Fruit fly (Drosophila melanogaster): ENCODE data around the gene Diap1.

The Diap1 gene

DNA sequence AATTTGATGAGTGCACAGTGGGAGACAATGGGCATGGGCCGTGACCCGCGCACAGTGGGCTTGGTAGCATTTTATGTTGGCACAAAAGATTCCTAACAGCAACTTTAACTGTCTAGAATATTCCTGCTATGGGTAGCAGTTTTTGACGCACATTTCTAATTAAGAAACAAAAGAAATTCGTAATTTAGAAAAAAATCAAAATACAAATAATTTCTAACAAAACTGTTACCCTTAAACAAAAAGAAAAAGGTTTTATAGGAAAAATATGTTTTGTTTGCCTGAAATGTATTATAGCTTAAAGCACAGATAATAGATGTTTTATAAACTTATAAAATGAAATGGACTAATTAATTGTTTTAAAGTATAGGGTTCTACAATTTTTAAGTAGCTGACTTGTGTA, 33.9 kb downstream of the Diap1 start (continued):
- no peak for TF ChIP-seq Hr51 (GFP tag; optimal IDR thresholded peaks at IDR 0.05)
- no peak for TF ChIP-seq Sry-β (GFP tag; optimal IDR thresholded peaks at IDR 0.05)
- TF ChIP-seq CG6175 (GFP tag; IDR thresholded peaks at IDR 0.05): no peak
- no peak for TF ChIP-seq crc (GFP tag; optimal IDR thresholded peaks at IDR 0.05)
- TF ChIP-seq ac (GFP tag; optimal IDR thresholded peaks at IDR 0.05): no peak
- TF ChIP-seq MTF-1 (GFP tag; optimal IDR thresholded peaks at IDR 0.05; ENCODE audit: borderline replicate concordance): no peak
- TF ChIP-seq zfh2 (GFP tag; optimal IDR thresholded peaks at IDR 0.05): no peak
- no peak for TF ChIP-seq trem (tag; optimal IDR thresholded peaks at IDR 0.05)
- TF ChIP-seq Ets65A (GFP tag): no peak
- TF ChIP-seq ab (GFP tag; optimal IDR thresholded peaks at IDR 0.05): no peak
- no peak for TF ChIP-seq tap (tag; optimal IDR thresholded peaks at IDR 0.05)
- no peak for TF ChIP-seq slou (GFP tag; optimal IDR thresholded peaks at IDR 0.05)
- peak; percentile 70; the same call in 2 of the 3 replicates for TF ChIP-seq CG17361 (GFP tag; IDR thresholded peaks at IDR 0.05)
- TF ChIP-seq hbn (GFP tag; IDR thresholded peaks at IDR 0.05; ENCODE audit: partially characterized antibody): no peak
- no peak for TF ChIP-seq sug (tag; optimal IDR thresholded peaks at IDR 0.05)
- no peak for TF ChIP-seq unc-4 (GFP tag; IDR thresholded peaks at IDR 0.05; ENCODE audit: partially characterized antibody)
- TF ChIP-seq Vsx1 (GFP tag; optimal IDR thresholded peaks at IDR 0.05): no peak
- peak; percentile 54 for TF ChIP-seq CG18262 (tag; optimal IDR thresholded peaks at IDR 0.05)
- no peak for TF ChIP-seq dimm (GFP tag; IDR thresholded peaks at IDR 0.05)
- TF ChIP-seq CG31224 (GFP tag; IDR thresholded peaks at IDR 0.05): no peak
- no peak for TF ChIP-seq Nf-YA (GFP tag; IDR thresholded peaks at IDR 0.05)
- no peak for TF ChIP-seq Sox102F (GFP tag; optimal IDR thresholded peaks at IDR 0.05)
- no peak for TF ChIP-seq CG6683 (GFP tag; optimal IDR thresholded peaks at IDR 0.05)
- TF ChIP-seq cato (GFP tag; optimal IDR thresholded peaks at IDR 0.05; ENCODE audit: borderline replicate concordance): no peak
- TF ChIP-seq Dll (GFP tag; IDR thresholded peaks at IDR 0.05; ENCODE audit: partially characterized antibody): no peak
- peak; percentile 15 for TF ChIP-seq CG6254 (GFP tag; optimal IDR thresholded peaks at IDR 0.05)
- no peak for TF ChIP-seq toy (GFP tag; IDR thresholded peaks at IDR 0.05)
- TF ChIP-seq CG11085 (GFP tag; IDR thresholded peaks at IDR 0.05): no peak
- peak; percentile 67 for TF ChIP-seq CG4707 (GFP tag; optimal IDR thresholded peaks at IDR 0.05)
- no peak for TF ChIP-seq CG6813 (GFP tag; optimal IDR thresholded peaks at IDR 0.05)
- no peak for TF ChIP-seq dysf (GFP tag; IDR thresholded peaks at IDR 0.05)
- no peak for TF ChIP-seq Stat92E (GFP tag; optimal IDR thresholded peaks at IDR 0.05)
- TF ChIP-seq cad (GFP tag; optimal IDR thresholded peaks at IDR 0.05): no peak
- no peak for TF ChIP-seq wek (GFP tag; optimal IDR thresholded peaks at IDR 0.05)
- no peak for TF ChIP-seq otp (GFP tag; IDR thresholded peaks at IDR 0.05)
- TF ChIP-seq sc (optimal IDR thresholded peaks at IDR 0.05): no peak
- no peak for TF ChIP-seq sc (GFP tag; optimal IDR thresholded peaks at IDR 0.05)
- TF ChIP-seq CG10209 (GFP tag; optimal IDR thresholded peaks at IDR 0.05): no peak
- no peak for TF ChIP-seq oc (tag; optimal IDR thresholded peaks at IDR 0.05)
- no peak for TF ChIP-seq CG3847 (GFP tag; IDR thresholded peaks at IDR 0.05)
- no peak for TF ChIP-seq az2 (GFP tag; optimal IDR thresholded peaks at IDR 0.05)
- TF ChIP-seq CrebB (tag; optimal IDR thresholded peaks at IDR 0.05): no peak
- no peak for TF ChIP-seq CG2129 (GFP tag; IDR thresholded peaks at IDR 0.05; ENCODE audit: partially characterized antibody)
- TF ChIP-seq tio (GFP tag; optimal IDR thresholded peaks at IDR 0.05): no peak
- no peak for TF ChIP-seq kay (GFP tag; optimal IDR thresholded peaks at IDR 0.05)
- no peak for TF ChIP-seq CG13894 (tag; optimal IDR thresholded peaks at IDR 0.05)
- TF ChIP-seq CG14710 (tag; optimal IDR thresholded peaks at IDR 0.05): peak; percentile 60
- TF ChIP-seq Optix (GFP tag; IDR thresholded peaks at IDR 0.05): no peak
- TF ChIP-seq cwo (GFP tag; optimal IDR thresholded peaks at IDR 0.05): no peak
- no peak for TF ChIP-seq chinmo (GFP tag; IDR thresholded peaks at IDR 0.05; ENCODE audit: partially characterized antibody)
- no peak for TF ChIP-seq CG30431 (GFP tag; optimal IDR thresholded peaks at IDR 0.05)
